Fruit fly (Drosophila melanogaster) whole organism, embryonic: Measurements from ENCODE around the gene PhKgamma.

Experiments used
- Abd-B ChIP-seq: fragments of 200-800 bp; sonication (Bioruptor generic); optimal IDR thresholded peaks from 2 replicates; lab custom pipeline; 2018; ENCODE audit warnings: missing biosample characterization, mild to moderate bottlenecking, missing genetic modification characterization, moderate library complexity
- CG10321 ChIP-seq: fragments of 200-800 bp; sonication (Bioruptor generic); IDR thresholded peaks from 2 replicates; pipeline ENCODE4 v1.3.6; 2022; ENCODE audit warnings: missing biosample characterization, missing genetic modification characterization
- CG10462 ChIP-seq: fragments of 200-800 bp; sonication (Bioruptor generic); optimal IDR thresholded peaks from 2 replicates; lab custom pipeline; 2016; ENCODE audit warnings: missing biosample characterization, missing genetic modification characterization
- CG1603 ChIP-seq: fragments of 200-800 bp; sonication (Bioruptor generic); optimal IDR thresholded peaks from 2 replicates; lab custom pipeline; 2019; ENCODE audit warnings: missing biosample characterization, mild to moderate bottlenecking, missing genetic modification characterization, moderate library complexity
- CG16779 ChIP-seq: fragments of 200-800 bp; sonication (Bioruptor generic); IDR thresholded peaks from 2 replicates; pipeline ENCODE4 v1.3.6; 2022; ENCODE audit warnings: missing biosample characterization, missing genetic modification characterization
- CG16813 ChIP-seq: fragments of 200-800 bp; sonication (Bioruptor generic); IDR thresholded peaks from 3 replicates; pipeline ENCODE4 v1.3.6; 2022; ENCODE audit warnings: missing biosample characterization, missing genetic modification characterization; ENCODE audit not compliant: partially characterized antibody
- CG16863 ChIP-seq: fragments of 200-800 bp; sonication (Bioruptor generic); optimal IDR thresholded peaks from 3 replicates; lab custom pipeline; 2016; ENCODE audit warnings: missing biosample characterization, missing genetic modification characterization
- CG17186 ChIP-seq: fragments of 200-800 bp; sonication (Bioruptor generic); optimal IDR thresholded peaks from 3 replicates; lab custom pipeline; 2017; ENCODE audit warnings: missing biosample characterization, missing genetic modification reagents, missing genetic modification characterization
- CG17802 ChIP-seq: fragments of 200-800 bp; sonication (Bioruptor generic); optimal IDR thresholded peaks from 2 replicates; lab custom pipeline; 2018; ENCODE audit warnings: missing biosample characterization, mild to moderate bottlenecking, missing genetic modification characterization, moderate library complexity
- CG2120 ChIP-seq: fragments of 200-800 bp; sonication (Bioruptor generic); optimal IDR thresholded peaks from 3 replicates; lab custom pipeline; 2016; ENCODE audit warnings: missing biosample characterization, missing genetic modification characterization
- CG33557 ChIP-seq: fragments of 200-800 bp; sonication (Bioruptor generic); optimal IDR thresholded peaks from 2 replicates; lab custom pipeline; 2019; ENCODE audit warnings: missing biosample characterization, mild to moderate bottlenecking, missing genetic modification characterization, moderate library complexity
- CG34224 ChIP-seq: fragments of 200-800 bp; sonication (Bioruptor generic); IDR thresholded peaks from 3 replicates; pipeline ENCODE4 v1.3.6; 2022; ENCODE audit warnings: missing biosample characterization, missing genetic modification characterization; ENCODE audit not compliant: partially characterized antibody
- CG3995 ChIP-seq: fragments of 200-800 bp; sonication (Bioruptor generic); optimal IDR thresholded peaks from 3 replicates; lab custom pipeline; 2016; ENCODE audit warnings: missing biosample characterization, missing genetic modification characterization
- CG4282 ChIP-seq: fragments of 200-800 bp; sonication (Bioruptor generic); optimal IDR thresholded peaks from 2 replicates; lab custom pipeline; 2016; ENCODE audit warnings: missing biosample characterization, missing genetic modification characterization
- CG7372 ChIP-seq: fragments of 200-800 bp; sonication (Bioruptor generic); IDR thresholded peaks from 2 replicates; pipeline ENCODE4 v1.3.6; 2022; ENCODE audit warnings: missing biosample characterization, missing genetic modification characterization
- CG7987 ChIP-seq: fragments of 200-800 bp; sonication (Bioruptor generic); optimal IDR thresholded peaks from 2 replicates; lab custom pipeline; 2018; ENCODE audit warnings: missing biosample characterization, mild to moderate bottlenecking, missing genetic modification characterization, moderate library complexity
- CG9437 ChIP-seq: fragments of 200-800 bp; sonication (Bioruptor generic); optimal IDR thresholded peaks from 2 replicates; lab custom pipeline; 2018; ENCODE audit warnings: missing biosample characterization, mild to moderate bottlenecking, missing genetic modification characterization
- CG9876 ChIP-seq: fragments of 200-800 bp; sonication (Bioruptor generic); optimal IDR thresholded peaks from 2 replicates; lab custom pipeline; 2016; ENCODE audit warnings: missing biosample characterization, missing genetic modification characterization
- CHES-1-like ChIP-seq: fragments of 200-800 bp; sonication (Bioruptor generic); optimal IDR thresholded peaks from 2 replicates; lab custom pipeline; 2016; ENCODE audit warnings: missing biosample characterization, missing genetic modification characterization
- Doc2 ChIP-seq: fragments of 200-800 bp; sonication (Bioruptor generic); IDR thresholded peaks from 2 replicates; pipeline ENCODE4 v1.3.6; 2022; ENCODE audit warnings: missing biosample characterization, missing genetic modification characterization
- GATAe ChIP-seq: fragments of 200-800 bp; sonication (Bioruptor generic); conservative IDR thresholded peaks from 2 replicates; pipeline ENCODE4 v1.3.6; 2022; ENCODE audit warnings: missing biosample characterization, missing genetic modification characterization
- Gsc ChIP-seq: fragments of 200-800 bp; sonication (Bioruptor generic); IDR thresholded peaks from 2 replicates; pipeline ENCODE4 v1.3.6; 2022; ENCODE audit warnings: missing biosample characterization, missing genetic modification characterization
- Gug ChIP-seq: fragments of 200-800 bp; sonication (Bioruptor generic); IDR thresholded peaks from 4 replicates; pipeline ENCODE4 v1.3.6; 2022; ENCODE audit warnings: missing biosample characterization, missing genetic modification characterization
- Hmx ChIP-seq: fragments of 200-800 bp; sonication (Bioruptor generic); optimal IDR thresholded peaks from 2 replicates; lab custom pipeline; 2016; ENCODE audit warnings: missing biosample characterization, missing genetic modification characterization
- Lim3 ChIP-seq: fragments of 200-800 bp; sonication (Bioruptor generic); IDR thresholded peaks from 2 replicates; pipeline ENCODE4 v1.3.6; 2022; ENCODE audit warnings: missing biosample characterization, missing genetic modification characterization
- Lpt ChIP-seq: fragments of >200 bp; optimal IDR thresholded peaks from 2 replicates; lab custom pipeline; 2018; ENCODE audit warnings: missing biosample characterization, missing genetic modification characterization
- Nf-YB ChIP-seq: fragments of 200-800 bp; sonication (Bioruptor generic); optimal IDR thresholded peaks from 3 replicates; lab custom pipeline; 2019; ENCODE audit warnings: missing biosample characterization, mild to moderate bottlenecking, missing genetic modification characterization, moderate library complexity
- Sox100B ChIP-seq: fragments of 200-800 bp; sonication (Bioruptor generic); optimal IDR thresholded peaks from 3 replicates; lab custom pipeline; 2018; ENCODE audit warnings: missing biosample characterization, mild to moderate bottlenecking, missing genetic modification characterization
- abd-A ChIP-seq: fragments of 200-800 bp; sonication (Bioruptor generic); optimal IDR thresholded peaks from 3 replicates; lab custom pipeline; 2019; ENCODE audit warnings: missing biosample characterization, mild to moderate bottlenecking, missing genetic modification characterization, moderate library complexity
- al ChIP-seq: fragments of 200-800 bp; sonication (Bioruptor generic); IDR thresholded peaks from 2 replicates; pipeline ENCODE4 v1.3.6; 2022; ENCODE audit warnings: missing biosample characterization, missing genetic modification characterization
- cato ChIP-seq: fragments of 200-800 bp; sonication (Bioruptor generic); optimal IDR thresholded peaks from 2 replicates; lab custom pipeline; 2016; ENCODE audit warnings: missing biosample characterization, missing genetic modification characterization, borderline replicate concordance
- ci ChIP-seq: fragments of 200-800 bp; sonication (Bioruptor generic); IDR thresholded peaks from 3 replicates; pipeline ENCODE4 v1.3.6; 2022; ENCODE audit warnings: missing biosample characterization, missing genetic modification characterization
- dysf ChIP-seq: fragments of 200-800 bp; sonication (Bioruptor generic); IDR thresholded peaks from 3 replicates; pipeline ENCODE4 v1.3.6; 2022; ENCODE audit warnings: missing biosample characterization, missing genetic modification characterization
- ftz-f1 ChIP-seq: fragments of 200-800 bp; sonication (Bioruptor generic); optimal IDR thresholded peaks from 2 replicates; lab custom pipeline; 2016; ENCODE audit warnings: missing biosample characterization, missing genetic modification characterization
- gcm ChIP-seq: fragments of 200-800 bp; sonication (Bioruptor generic); optimal IDR thresholded peaks from 2 replicates; lab custom pipeline; 2019; ENCODE audit warnings: missing biosample characterization, mild to moderate bottlenecking, missing genetic modification characterization, moderate library complexity
- gem ChIP-seq: fragments of 200-800 bp; sonication (Bioruptor generic); optimal IDR thresholded peaks from 2 replicates; lab custom pipeline; 2019; ENCODE audit warnings: missing biosample characterization, mild to moderate bottlenecking, missing genetic modification characterization, moderate library complexity
- gsb-n ChIP-seq: fragments of 200-800 bp; sonication (Bioruptor generic); optimal IDR thresholded peaks from 3 replicates; lab custom pipeline; 2018; ENCODE audit warnings: missing biosample characterization, mild to moderate bottlenecking, missing genetic modification characterization
- hbn ChIP-seq: fragments of 200-800 bp; sonication (Bioruptor generic); IDR thresholded peaks from 2 replicates; pipeline ENCODE4 v1.3.6; 2022; ENCODE audit warnings: missing biosample characterization, missing genetic modification characterization; ENCODE audit not compliant: partially characterized antibody
- inv ChIP-seq: fragments of 200-800 bp; sonication (Bioruptor generic); IDR thresholded peaks from 2 replicates; pipeline ENCODE4 v1.3.6; 2022; ENCODE audit warnings: missing biosample characterization, missing genetic modification characterization; ENCODE audit not compliant: partially characterized antibody
- lov ChIP-seq, 2 experiments: fragments of 200-800 bp in 1 of 2; fragments of >200 bp in 1 of 2; sonication (Bioruptor generic) in 1 of 2; IDR thresholded peaks in 1 of 2; optimal IDR thresholded peaks in 1 of 2; 2 replicates in 1 of 2; 3 replicates in 1 of 2; pipeline versions ENCODE4 v1.3.6 to Lab custom; 2017 to 2022; ENCODE audit warnings: missing biosample characterization in 1 of 2, missing genetic modification characterization in 1 of 2
- oc ChIP-seq: fragments of 200-800 bp; sonication (Bioruptor generic); optimal IDR thresholded peaks from 2 replicates; lab custom pipeline; 2018; ENCODE audit warnings: missing biosample characterization, mild to moderate bottlenecking, missing genetic modification characterization, moderate library complexity
- pros ChIP-seq: fragments of 200-800 bp; sonication (Bioruptor generic); optimal IDR thresholded peaks from 3 replicates; lab custom pipeline; 2019; ENCODE audit warnings: missing biosample characterization, mild to moderate bottlenecking, missing genetic modification characterization, moderate library complexity
- psq ChIP-seq: fragments of 200-800 bp; sonication (Bioruptor generic); optimal IDR thresholded peaks from 2 replicates; lab custom pipeline; 2017; ENCODE audit warnings: missing biosample characterization, missing genetic modification characterization
- sima ChIP-seq: fragments of 200-800 bp; sonication (Bioruptor generic); optimal IDR thresholded peaks from 2 replicates; lab custom pipeline; 2016; ENCODE audit warnings: missing biosample characterization, missing genetic modification characterization
- toy ChIP-seq: fragments of 200-800 bp; sonication (Bioruptor generic); IDR thresholded peaks from 2 replicates; pipeline ENCODE4 v1.3.6; 2022; ENCODE audit warnings: missing biosample characterization, missing genetic modification characterization
- wor ChIP-seq: fragments of 200-800 bp; sonication (Bioruptor generic); IDR thresholded peaks from 2 replicates; pipeline ENCODE4 v1.3.6; 2022; ENCODE audit warnings: missing biosample characterization, missing genetic modification characterization
- zf30C ChIP-seq: fragments of 200-800 bp; sonication (Bioruptor generic); optimal IDR thresholded peaks from 3 replicates; lab custom pipeline; 2018; ENCODE audit warnings: missing biosample characterization, mild to moderate bottlenecking, missing genetic modification characterization

PhKgamma gene

dm6 chrX:11681558-11682551 is 13.1 kb upstream of the PhKgamma start (continued):
- TF ChIP-seq ci (GFP tag; lab: Robert Waterston, UW) (peak; percentile 72; the same call in 1 of the 3 replicates), pros (peak; percentile 68), CG1603 (tag; lab: Kevin White, UChicago) (peak; percentile 53), CG7987 (GFP tag; lab: Kevin White, UChicago) (peak; percentile 63), CG34224 (GFP tag; lab: Robert Waterston, UW) (peak; percentile 50; the same call in 2 of the 3 replicates), oc (tag; lab: Kevin White, UChicago) (no peak), cato (GFP tag; lab: Kevin White, UChicago) (no peak), Hmx (peak; percentile 32), CG10462 (GFP tag; lab: Kevin White, UChicago) (peak; percentile 49), CHES-1-like (peak; percentile 69), CG9437 (GFP tag; lab: Kevin White, UChicago) (no peak), abd-A (tag; lab: Kevin White, UChicago) (peak; percentile 31), Lim3 (GFP tag; lab: Robert Waterston, UW) (no peak), CG16863 (GFP tag; lab: Kevin White, UChicago) (peak; percentile 55), CG17186 (GFP tag; lab: Kevin White, UChicago) (no peak), Nf-YB (GFP tag; lab: Kevin White, UChicago) (peak; percentile 49), CG3995 (GFP tag; lab: Kevin White, UChicago) (peak; percentile 49), GATAe (GFP tag; lab: Robert Waterston, UW) (no peak), CG17802 (tag; lab: Kevin White, UChicago) (no peak), Gug (GFP tag; lab: Robert Waterston, UW) (no peak), CG7372 (GFP tag; lab: Robert Waterston, UW) (peak; percentile 44; the same call in 1 of the 2 replicates), wor (no peak), Sox100B (GFP tag; lab: Kevin White, UChicago) (peak; percentile 50), ftz-f1 (peak; percentile 95), CG16779 (no peak), sima (GFP tag; lab: Kevin White, UChicago) (no peak), CG4282 (GFP tag; lab: Kevin White, UChicago) (peak; percentile 65), CG9876 (GFP tag; lab: Kevin White, UChicago) (peak; percentile 35), gcm (GFP tag; lab: Kevin White, UChicago) (peak; percentile 39), CG10321 (GFP tag; lab: Robert Waterston, UW) (peak; percentile 85), CG33557 (GFP tag; lab: Kevin White, UChicago) (peak; percentile 18), CG16813 (GFP tag; lab: Robert Waterston, UW) (peak; percentile 54), al (GFP tag; lab: Robert Waterston, UW) (peak; percentile 39; the same call in 1 of the 2 replicates), Gsc (GFP tag; lab: Robert Waterston, UW) (no peak), gsb-n (tag; lab: Kevin White, UChicago) (no peak), dysf (GFP tag; lab: Robert Waterston, UW) (peak; percentile 48; the same call in 2 of the 3 replicates), inv (GFP tag; lab: Robert Waterston, UW) (peak; percentile 53; the same call in 1 of the 2 replicates), toy (GFP tag; lab: Robert Waterston, UW) (no peak), hbn (GFP tag; lab: Robert Waterston, UW) (peak; percentile 46; the same call in 1 of the 2 replicates), gem (tag; lab: Kevin White, UChicago) (peak; percentile 78), Lpt (GFP tag; lab: Kevin White, UChicago) (no peak), lov (optimal IDR thresholded peaks at IDR 0.05; lab: Kevin White, UChicago) (no peak), lov (GFP tag; IDR thresholded peaks at IDR 0.05; lab: Robert Waterston, UW) (no peak), psq (peak; percentile 16), Doc2 (GFP tag; lab: Robert Waterston, UW) (no peak), Abd-B (GFP tag; lab: Kevin White, UChicago) (peak; percentile 35), zf30C (GFP tag; lab: Kevin White, UChicago) (no peak), CG2120 (GFP tag; lab: Kevin White, UChicago) (peak; percentile 85)
